Fruit fly (Drosophila melanogaster): ENCODE data around the gene CG34124.

Gene CG34124

dm6 chr2L:4999389-5000032, 41.3 kb downstream of the CG34124 start (continued):
- TF ChIP-seq CG8281 (tag; optimal IDR thresholded peaks at IDR 0.05) (peak; percentile 33), aop (GFP tag; IDR thresholded peaks at IDR 0.05) (0 out of 2 replicates have a peak, but pooled peaks have one; percentile 23), CG6689 (GFP tag; IDR thresholded peaks at IDR 0.05) (peak; percentile 76), eve (GFP tag; optimal IDR thresholded peaks at IDR 0.05) (peak in 1 of 2 experiments; percentile 61), pros (GFP tag; optimal IDR thresholded peaks at IDR 0.05) (no peak), HLH4C (GFP tag; IDR thresholded peaks at IDR 0.05; ENCODE audit: partially characterized antibody) (no peak), NK7.1 (GFP tag; optimal IDR thresholded peaks at IDR 0.05) (no peak), sens-2 (GFP tag; IDR thresholded peaks at IDR 0.05) (peak; percentile 38; the same call in 1 of the 2 replicates), seq (GFP tag; IDR thresholded peaks at IDR 0.05) (peak; percentile 44; the same call in 1 of the 2 replicates), tgo (GFP tag; IDR thresholded peaks at IDR 0.05) (peak; percentile 73), Meics (GFP tag; optimal IDR thresholded peaks at IDR 0.05) (peak; percentile 61), pb (GFP tag; optimal IDR thresholded peaks at IDR 0.05) (no peak), pnt (GFP tag; optimal IDR thresholded peaks at IDR 0.05) (peak; percentile 56), CG10543 (GFP tag; optimal IDR thresholded peaks at IDR 0.05) (no peak), CG15696 (tag; optimal IDR thresholded peaks at IDR 0.05) (peak; percentile 76), schlank (tag; optimal IDR thresholded peaks at IDR 0.05) (peak; percentile 52), Jarid2 (GFP tag; optimal IDR thresholded peaks at IDR 0.05) (no peak), CG10654 (GFP tag; optimal IDR thresholded peaks at IDR 0.05) (peak; percentile 21), CG5953 (GFP tag; IDR thresholded peaks at IDR 0.05) (0 out of 2 replicates have a peak, but pooled peaks have one; percentile 37), CG10431 (GFP tag; optimal IDR thresholded peaks at IDR 0.05) (peak; percentile 17), row (GFP tag; IDR thresholded peaks at IDR 0.05) (peak; percentile 80), Gug (GFP tag; IDR thresholded peaks at IDR 0.05) (peak; percentile 85), Ets97D (GFP tag; optimal IDR thresholded peaks at IDR 0.05) (no peak), Hmr (GFP tag; optimal IDR thresholded peaks at IDR 0.05) (peak; percentile 55), CG6791 (GFP tag; IDR thresholded peaks at IDR 0.05; ENCODE audit: partially characterized antibody) (no peak), BEAF-32 (GFP tag; optimal IDR thresholded peaks at IDR 0.05) (no peak), CG6854 (GFP tag; optimal IDR thresholded peaks at IDR 0.05) (peak; percentile 36), CG9609 (GFP tag; optimal IDR thresholded peaks at IDR 0.05) (peak; percentile 28), CG6683 (GFP tag; optimal IDR thresholded peaks at IDR 0.05) (no peak), sug (tag; optimal IDR thresholded peaks at IDR 0.05) (peak; percentile 26), ttk (GFP tag; IDR thresholded peaks at IDR 0.05) (peak; percentile 72; the same call in 1 of the 2 replicates), Hr3 (GFP tag; optimal IDR thresholded peaks at IDR 0.05) (peak; percentile 46), br (optimal IDR thresholded peaks at IDR 0.05) (no peak), ATbp (GFP tag; optimal IDR thresholded peaks at IDR 0.05) (peak; percentile 54), Dad (GFP tag; optimal IDR thresholded peaks at IDR 0.05) (peak; percentile 44), CG5245 (GFP tag; optimal IDR thresholded peaks at IDR 0.05) (peak; percentile 51), kah (GFP tag; optimal IDR thresholded peaks at IDR 0.05) (peak; percentile 29), slou (GFP tag; optimal IDR thresholded peaks at IDR 0.05) (peak; percentile 27), slp2 (GFP tag; optimal IDR thresholded peaks at IDR 0.05) (peak; percentile 56), Ravus (GFP tag; IDR thresholded peaks at IDR 0.05) (no peak; the same call in 1 of the 2 replicates)

- TF ChIP-seq zfh2 (GFP tag; optimal IDR thresholded peaks at IDR 0.05) (peak; percentile 70), ken (GFP tag; IDR thresholded peaks at IDR 0.05) (peak; percentile 51; the same call in 2 of the 3 replicates), repo (GFP tag; optimal IDR thresholded peaks at IDR 0.05) (peak; percentile 14), nerfin-2 (GFP tag; IDR thresholded peaks at IDR 0.05; ENCODE audit: partially characterized antibody) (no peak), ERR (GFP tag; optimal IDR thresholded peaks at IDR 0.05) (peak; percentile 54), Poxn (GFP tag; IDR thresholded peaks at IDR 0.05) (peak; percentile 56), z (GFP tag; IDR thresholded peaks at IDR 0.05) (no peak), D19A (tag; optimal IDR thresholded peaks at IDR 0.05) (peak; percentile 74), CG10959 (GFP tag; IDR thresholded peaks at IDR 0.05) (peak; percentile 70), unc-4 (GFP tag; IDR thresholded peaks at IDR 0.05; ENCODE audit: partially characterized antibody) (no peak), Asciz (GFP tag; optimal IDR thresholded peaks at IDR 0.05) (peak; percentile 59), CG7745 (tag; optimal IDR thresholded peaks at IDR 0.05) (peak; percentile 30)
Observed at dm6 chr2L:5000287-5000871, 42.2 kb downstream of the CG34124 start.

All from whole organism, embryonic.